Worm (Caenorhabditis elegans) whole organism, L1 larva: ENCODE results near the gene sri-51.

Source experiments
- dpl-1 ChIP-seq, 3 experiments: fragments of 150-350 bp in 2 of 3; sonication (generic microtip) in 1 of 3; optimal IDR thresholded peaks; 2 replicates each; lab custom pipeline; 2014 to 2017; ENCODE audit warnings: missing biosample characterization in 3 of 3, missing genetic modification characterization in 3 of 3, missing genetic modification reagents in 3 of 3
- fos-1 ChIP-seq: fragments of 150-350 bp; optimal IDR thresholded peaks from 2 replicates; lab custom pipeline; 2014; ENCODE audit warnings: missing biosample characterization, missing genetic modification characterization
- lin-39 ChIP-seq: fragments of 150-350 bp; optimal IDR thresholded peaks from 2 replicates; lab custom pipeline; 2014; ENCODE audit warnings: missing biosample characterization, missing genetic modification reagents, missing genetic modification characterization
- mdl-1 ChIP-seq, 2 experiments: fragments of 150-350 bp; optimal IDR thresholded peaks; 2 replicates each; lab custom pipeline; 2014 to 2017; ENCODE audit warnings: missing biosample characterization in 2 of 2, missing genetic modification characterization in 2 of 2, inconsistent platforms in 1 of 2
- nhr-11 ChIP-seq: fragments of 150-350 bp; optimal IDR thresholded peaks from 2 replicates; lab custom pipeline; 2014; ENCODE audit warnings: missing biosample characterization, missing genetic modification characterization
- nhr-76 ChIP-seq: sonication (generic microtip); optimal IDR thresholded peaks from 2 replicates; lab custom pipeline; 2017; ENCODE audit warnings: missing biosample characterization, missing genetic modification characterization
- nhr-77 ChIP-seq: fragments of 150-350 bp; optimal IDR thresholded peaks from 2 replicates; lab custom pipeline; 2014; ENCODE audit warnings: missing biosample characterization, missing genetic modification characterization
- nhr-90 ChIP-seq: sonication (generic microtip); optimal IDR thresholded peaks from 2 replicates; lab custom pipeline; 2016; ENCODE audit warnings: mild to moderate bottlenecking, missing genetic modification characterization, missing compliant biosample characterization; ENCODE audit not compliant: poor library complexity
- unc-62 ChIP-seq: fragments of 150-350 bp; optimal IDR thresholded peaks from 2 replicates; lab custom pipeline; 2014; ENCODE audit warnings: missing biosample characterization, missing genetic modification reagents, missing genetic modification characterization
- xbp-1 ChIP-seq: sonication (generic microtip); optimal IDR thresholded peaks from 2 replicates; lab custom pipeline; 2016; ENCODE audit warnings: missing genetic modification characterization, missing compliant biosample characterization

ce11 chrII:3156749-3157148, 42.1 kb downstream of the sri-51 start, which contains the start of gene sri-33:
- TF ChIP-seq nhr-90 (no peak), unc-62 (GFP tag; lab: Kevin White, UChicago) (no peak), nhr-76 (tag; lab: Kevin White, UChicago) (no peak), lin-39 (tag; lab: Kevin White, UChicago) (no peak), nhr-77 (tag; lab: Kevin White, UChicago) (no peak), xbp-1 (tag; lab: Kevin White, UChicago) (no peak), mdl-1 (tag; optimal IDR thresholded peaks at IDR 0.05; lab: Kevin White, UChicago) (no peak), fos-1 (tag; lab: Kevin White, UChicago) (no peak), dpl-1 (GFP tag; optimal IDR thresholded peaks at IDR 0.05; lab: Kevin White, UChicago) (no peak), nhr-11 (tag; lab: Kevin White, UChicago) (no peak)
